Worm (Caenorhabditis elegans): ENCODE measurements around the gene dap-3.

DNA sequence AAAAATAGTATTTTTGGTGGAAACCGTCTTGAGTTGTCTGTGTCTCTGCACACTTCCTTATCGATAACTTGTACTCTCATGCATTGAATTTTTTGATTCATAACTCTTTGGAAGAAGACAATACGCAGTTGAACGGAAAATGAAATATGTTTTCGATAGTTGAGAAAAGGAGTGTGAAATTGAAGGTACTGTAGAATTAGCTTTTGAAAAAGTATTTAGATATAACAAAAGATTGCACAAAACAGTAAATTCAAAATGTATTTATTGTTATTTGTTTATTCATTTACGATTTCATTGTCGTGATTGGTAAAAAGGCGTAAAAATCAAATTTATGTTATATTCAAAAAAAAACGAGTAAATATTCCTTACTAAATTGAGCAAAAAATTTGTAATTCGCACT lies 15.5 kb downstream of the dap-3 start, which contains the start of gene C14A4.7:
- TF ChIP-seq nfya-1 (tag; optimal IDR thresholded peaks at IDR 0.05; ENCODE audit: insufficient read depth) (no peak), fkh-10 (GFP tag; optimal IDR thresholded peaks at IDR 0.05) (no peak), tbx-2 (tag; optimal IDR thresholded peaks at IDR 0.05) (no peak), lin-39 (tag; optimal IDR thresholded peaks at IDR 0.05) (no peak)
